Worm (Caenorhabditis elegans) whole organism, mixed stage, embryonic: ENCODE results near the gene T27E4.1.

Experiments
- bed-3 ChIP-seq: fragments of 200-800 bp; sonication (Bioruptor generic); optimal IDR thresholded peaks from 3 replicates; lab custom pipeline; 2018; ENCODE audit warnings: mild to moderate bottlenecking, missing genetic modification characterization, moderate library complexity, missing compliant biosample characterization
- ceh-39 ChIP-seq: fragments of 150-350 bp; optimal IDR thresholded peaks from 2 replicates; lab custom pipeline; 2014; ENCODE audit warnings: missing biosample characterization, missing genetic modification characterization
- ceh-43 ChIP-seq: fragments of 200-800 bp; sonication (Bioruptor generic); optimal IDR thresholded peaks from 2 replicates; lab custom pipeline; 2018; ENCODE audit warnings: mild to moderate bottlenecking, missing genetic modification characterization, moderate library complexity, missing compliant biosample characterization
- ceh-83 ChIP-seq: fragments of 200-800 bp; sonication (Bioruptor generic); optimal IDR thresholded peaks from 2 replicates; lab custom pipeline; 2018; ENCODE audit warnings: mild to moderate bottlenecking, missing genetic modification characterization, missing compliant biosample characterization
- cnd-1 ChIP-seq: fragments of 200-800 bp; sonication (Bioruptor generic); optimal IDR thresholded peaks from 2 replicates; lab custom pipeline; 2018; ENCODE audit warnings: mild to moderate bottlenecking, missing genetic modification characterization, missing compliant biosample characterization
- drap-1 ChIP-seq: fragments of 200-800 bp; sonication (Bioruptor generic); optimal IDR thresholded peaks from 3 replicates; lab custom pipeline; 2018; ENCODE audit warnings: mild to moderate bottlenecking, missing genetic modification characterization, missing compliant biosample characterization
- elt-3 ChIP-seq: fragments of 150-350 bp; optimal IDR thresholded peaks from 2 replicates; lab custom pipeline; 2014; ENCODE audit warnings: missing biosample characterization, missing genetic modification characterization
- flh-1 ChIP-seq: fragments of 200-800 bp; sonication (Bioruptor generic); optimal IDR thresholded peaks from 2 replicates; lab custom pipeline; 2018; ENCODE audit warnings: mild to moderate bottlenecking, missing genetic modification characterization, moderate library complexity, missing compliant biosample characterization
- ham-2 ChIP-seq: fragments of 200-800 bp; sonication (Bioruptor generic); optimal IDR thresholded peaks from 2 replicates; lab custom pipeline; 2018; ENCODE audit warnings: mild to moderate bottlenecking, missing genetic modification characterization, missing compliant biosample characterization
- lin-13 ChIP-seq: fragments of 150-350 bp; optimal IDR thresholded peaks from 2 replicates; lab custom pipeline; 2014; ENCODE audit warnings: missing biosample characterization, missing genetic modification characterization
- lin-32 ChIP-seq: fragments of 200-800 bp; sonication (Bioruptor generic); optimal IDR thresholded peaks from 2 replicates; lab custom pipeline; 2018; ENCODE audit warnings: mild to moderate bottlenecking, missing genetic modification characterization, missing compliant biosample characterization
- lsy-2 ChIP-seq: fragments of 150-350 bp; optimal IDR thresholded peaks from 2 replicates; lab custom pipeline; 2014; ENCODE audit warnings: missing biosample characterization, missing genetic modification characterization
- mab-5 ChIP-seq: fragments of 150-350 bp; optimal IDR thresholded peaks from 2 replicates; lab custom pipeline; 2014; ENCODE audit warnings: missing biosample characterization, missing genetic modification characterization
- mep-1 ChIP-seq: fragments of 150-350 bp; optimal IDR thresholded peaks from 2 replicates; lab custom pipeline; 2017; ENCODE audit warnings: missing biosample characterization, missing genetic modification reagents, missing genetic modification characterization, inconsistent platforms
- mls-2 ChIP-seq: sonication (generic microtip); optimal IDR thresholded peaks from 2 replicates; lab custom pipeline; 2016; ENCODE audit warnings: mild to moderate bottlenecking, missing genetic modification characterization, moderate library complexity, missing compliant biosample characterization
- nhr-12 ChIP-seq: fragments of 150-350 bp; optimal IDR thresholded peaks from 2 replicates; lab custom pipeline; 2014; ENCODE audit warnings: missing biosample characterization, missing genetic modification characterization
- nhr-2 ChIP-seq: fragments of 150-350 bp; optimal IDR thresholded peaks from 2 replicates; lab custom pipeline; 2014; ENCODE audit warnings: missing biosample characterization, missing genetic modification characterization
- nhr-237 ChIP-seq: fragments of 150-350 bp; optimal IDR thresholded peaks from 2 replicates; lab custom pipeline; 2014; ENCODE audit warnings: missing biosample characterization, missing genetic modification characterization
- nhr-28 ChIP-seq: fragments of 150-350 bp; optimal IDR thresholded peaks from 2 replicates; lab custom pipeline; 2014; ENCODE audit warnings: missing biosample characterization, missing genetic modification characterization
- nhr-76 ChIP-seq: sonication (generic microtip); optimal IDR thresholded peaks from 2 replicates; lab custom pipeline; 2017; ENCODE audit warnings: missing biosample characterization, missing genetic modification characterization
- pha-4 ChIP-seq: fragments of 150-350 bp; optimal IDR thresholded peaks from 2 replicates; lab custom pipeline; 2018; ENCODE audit warnings: missing biosample characterization, missing genetic modification reagents, missing genetic modification characterization
- sem-2 ChIP-seq: fragments of 200-800 bp; sonication (Bioruptor generic); optimal IDR thresholded peaks from 2 replicates; lab custom pipeline; 2018; ENCODE audit warnings: mild to moderate bottlenecking, missing genetic modification characterization, missing compliant biosample characterization
- sptf-1 ChIP-seq: sonication (generic microtip); optimal IDR thresholded peaks from 2 replicates; lab custom pipeline; 2017; ENCODE audit warnings: mild to moderate bottlenecking, missing genetic modification characterization, moderate library complexity, missing compliant biosample characterization
- tbx-8 ChIP-seq: fragments of 200-800 bp; sonication (Bioruptor generic); optimal IDR thresholded peaks from 2 replicates; lab custom pipeline; 2018; ENCODE audit warnings: mild to moderate bottlenecking, missing genetic modification characterization, moderate library complexity, missing compliant biosample characterization
- unc-120 ChIP-seq: sonication (generic microtip); optimal IDR thresholded peaks from 2 replicates; lab custom pipeline; 2017; ENCODE audit warnings: missing genetic modification characterization, missing compliant biosample characterization; ENCODE audit not compliant: poor library complexity, severe bottlenecking
- unc-39 ChIP-seq: fragments of 150-350 bp; optimal IDR thresholded peaks from 2 replicates; lab custom pipeline; 2014; ENCODE audit warnings: missing biosample characterization, missing genetic modification characterization
- unc-62 ChIP-seq: fragments of 150-350 bp; optimal IDR thresholded peaks from 2 replicates; lab custom pipeline; 2014; ENCODE audit warnings: missing biosample characterization, missing genetic modification reagents, missing genetic modification characterization
- zip-8 ChIP-seq: fragments of 150-350 bp; optimal IDR thresholded peaks from 2 replicates; lab custom pipeline; 2014; ENCODE audit warnings: missing biosample characterization, missing genetic modification characterization
- ztf-11 ChIP-seq: fragments of 150-350 bp; optimal IDR thresholded peaks from 2 replicates; lab custom pipeline; 2014; ENCODE audit warnings: missing biosample characterization, missing genetic modification characterization

The T27E4.1 gene

ce11 chrV:9069680-9070079 is 22.5 kb upstream of the T27E4.1 start, which contains the start of gene T27E4.5:
T27E4.5 (minus strand) TSS chrV:9069780.
- no peak for TF ChIP-seq nhr-76 (tag; lab: Kevin White, UChicago)
- TF ChIP-seq nhr-237 = no peak
- no peak for TF ChIP-seq ham-2 (GFP tag; lab: Kevin White, UChicago)
- no peak for TF ChIP-seq nhr-12 (tag; lab: Kevin White, UChicago)
- no peak for TF ChIP-seq sem-2 (GFP tag; lab: Kevin White, UChicago)
- no peak for TF ChIP-seq unc-39
- no peak for TF ChIP-seq zip-8 (tag; lab: Kevin White, UChicago)
- no peak for TF ChIP-seq sptf-1 (tag; lab: Kevin White, UChicago)
- no peak for TF ChIP-seq ztf-11 (tag; lab: Kevin White, UChicago)
- no peak for TF ChIP-seq lsy-2 (tag; lab: Kevin White, UChicago)
- no peak for TF ChIP-seq ceh-83
- no peak for TF ChIP-seq mls-2
- no peak for TF ChIP-seq bed-3 (GFP tag; lab: Kevin White, UChicago)
- TF ChIP-seq nhr-28 (tag; lab: Kevin White, UChicago) = no peak
- no peak for TF ChIP-seq drap-1 (GFP tag; lab: Kevin White, UChicago)
- TF ChIP-seq unc-120 (tag; lab: Kevin White, UChicago) = no peak

- no peak for TF ChIP-seq tbx-8 (GFP tag; lab: Kevin White, UChicago)
- no peak for TF ChIP-seq ceh-39 (tag; lab: Kevin White, UChicago)
- no peak for TF ChIP-seq mls-2
- TF ChIP-seq pha-4 = no peak
- no peak for TF ChIP-seq lsy-2 (tag; lab: Kevin White, UChicago)
- no peak for TF ChIP-seq mep-1
- TF ChIP-seq unc-120 (tag; lab: Kevin White, UChicago) = no peak
- TF ChIP-seq ceh-83 = no peak
- TF ChIP-seq nhr-2 (tag; lab: Kevin White, UChicago) = no peak
- TF ChIP-seq mab-5 (tag; lab: Kevin White, UChicago) = no peak
- TF ChIP-seq bed-3 (GFP tag; lab: Kevin White, UChicago) = no peak
- no peak for TF ChIP-seq ceh-43 (GFP tag; lab: Kevin White, UChicago)
- no peak for TF ChIP-seq flh-1 (GFP tag; lab: Kevin White, UChicago)
- no peak for TF ChIP-seq cnd-1 (tag; lab: Kevin White, UChicago)
These were observed 18.7 kb upstream of the T27E4.1 start, which contains the start of gene oac-50 for ce11 chrV:9073322-9074038. oac-50 (minus strand) TSS chrV:9073540.

- TF ChIP-seq tbx-8 (GFP tag; lab: Kevin White, UChicago) = no peak
- no peak for TF ChIP-seq ztf-11 (tag; lab: Kevin White, UChicago)
- TF ChIP-seq sptf-1 (tag; lab: Kevin White, UChicago) = no peak
- no peak for TF ChIP-seq elt-3 (tag; lab: Kevin White, UChicago)
- no peak for TF ChIP-seq zip-8 (tag; lab: Kevin White, UChicago)
- no peak for TF ChIP-seq mab-5 (tag; lab: Kevin White, UChicago)
- TF ChIP-seq mls-2 = no peak
- no peak for TF ChIP-seq lin-32 (GFP tag; lab: Kevin White, UChicago)
- no peak for TF ChIP-seq unc-120 (tag; lab: Kevin White, UChicago)
- TF ChIP-seq ceh-39 (tag; lab: Kevin White, UChicago) = no peak
- TF ChIP-seq unc-62 = no peak
These were observed 17.7 kb upstream of the T27E4.1 start for ce11 chrV:9074360-9074834.

- TF ChIP-seq cnd-1 (tag; lab: Kevin White, UChicago) = no peak
- TF ChIP-seq nhr-76 (tag; lab: Kevin White, UChicago) = no peak
- TF ChIP-seq, all 35 proteins: peak for 0
These were observed 16.3 kb upstream of the T27E4.1 start for ce11 chrV:9075827-9076226.

- no peak for TF ChIP-seq cnd-1 (tag; lab: Kevin White, UChicago)
- TF ChIP-seq lin-13 (tag; lab: Kevin White, UChicago) = no peak
- no peak for TF ChIP-seq flh-1 (GFP tag; lab: Kevin White, UChicago)
These were observed 15.9 kb upstream of the T27E4.1 start, which contains the start of gene T27E4.7 for ce11 chrV:9076273-9076672. T27E4.7 (minus strand) TSS chrV:9076322.
